Worm (Caenorhabditis elegans) whole organism, midembryonic: ENCODE measurements around the gene mps-1.

Experiments
- T22C8.4 ChIP-seq: fragments of 200-800 bp; sonication (Bioruptor generic); IDR thresholded peaks from 2 replicates; pipeline ENCODE4 v1.3.6; 2022; ENCODE audit warnings: missing genetic modification characterization, missing compliant biosample characterization
- med-1 ChIP-seq: sonication (generic microtip); optimal IDR thresholded peaks from 2 replicates; lab custom pipeline; 2017; ENCODE audit warnings: missing genetic modification characterization, mild to moderate bottlenecking, missing compliant biosample characterization, antibody characterized with exemption, missing genetic modification reagents; ENCODE audit not compliant: insufficient read depth

ce11 chrII:6288104-6288503, 6.1 kb downstream of the mps-1 start:
- TF ChIP-seq T22C8.4: no peak
- TF ChIP-seq med-1 (GFP tag; lab: Kevin White, UChicago): no peak
